Worm (Caenorhabditis elegans): ENCODE measurements around the gene srh-265.

- TF ChIP-seq pha-4 (tag; optimal IDR thresholded peaks at IDR 0.05) (no peak), nhr-11 (tag; optimal IDR thresholded peaks at IDR 0.05) (no peak), unc-86 (tag; optimal IDR thresholded peaks at IDR 0.05) (no peak), ama-1 (optimal IDR thresholded peaks at IDR 0.05) (no peak), T23F11.4 (GFP tag; optimal IDR thresholded peaks at IDR 0.05) (no peak), elt-2 (tag; optimal IDR thresholded peaks at IDR 0.05) (no peak), sox-4 (tag; optimal IDR thresholded peaks at IDR 0.05) (no peak), hlh-15 (tag; optimal IDR thresholded peaks at IDR 0.05) (no peak), pqm-1 (tag; optimal IDR thresholded peaks at IDR 0.05) (no peak)
These were observed 18.9 kb upstream of the srh-265 start for ce11 chrV:15397139-15397538.

Measured in whole organism, late embryonic.